Worm (Caenorhabditis elegans): ENCODE data around the gene K11G12.6.

K11G12.6 gene

DNA sequence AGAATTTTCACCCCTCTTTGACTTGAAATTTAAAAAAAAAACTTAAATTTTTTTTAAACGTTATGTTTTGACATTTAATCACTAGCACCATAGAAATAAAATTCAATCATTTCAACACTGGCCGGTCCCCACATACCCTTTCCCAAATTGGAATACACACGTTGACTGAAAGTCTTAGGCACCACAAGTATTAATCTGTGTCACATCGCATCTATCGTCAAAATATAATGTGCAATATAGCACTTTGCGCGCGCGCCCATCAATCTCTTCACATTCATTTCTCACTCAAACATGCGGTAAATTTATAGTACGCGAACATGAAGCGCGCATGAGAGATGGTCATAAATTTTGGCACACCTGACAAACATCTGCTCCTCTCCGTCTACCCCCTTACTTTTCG lies 42.1 kb downstream of the K11G12.6 start:
- TF ChIP-seq mab-5 (tag; optimal IDR thresholded peaks at IDR 0.05) = peak; percentile 20
- TF ChIP-seq nhr-6 (tag; optimal IDR thresholded peaks at IDR 0.05) = no peak

DNA sequence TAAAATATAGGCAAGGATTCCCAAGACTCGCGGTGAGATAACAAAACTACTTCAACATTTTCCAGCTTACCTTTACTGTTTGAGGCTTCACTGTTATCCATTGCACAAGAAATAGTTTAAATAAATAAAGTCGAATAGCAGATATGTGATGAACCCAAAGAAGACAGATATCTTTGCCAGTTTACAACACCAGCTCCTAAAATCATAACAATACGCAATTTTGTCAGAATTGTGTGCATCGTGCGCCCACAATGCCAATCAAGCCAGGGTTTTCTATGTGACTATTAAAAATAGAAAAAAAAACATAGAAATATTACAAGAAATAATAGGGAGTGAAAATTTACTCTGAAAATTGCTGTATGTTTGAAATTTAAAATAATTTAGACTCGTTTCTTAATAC lies 46.8 kb downstream of the K11G12.6 start, which contains the start of gene F38B6.8:
Gene F38B6.8 (minus strand): TSS at position 101 of the 400 bp plus-strand sequence.
- no peak for TF ChIP-seq ztf-11 (tag; optimal IDR thresholded peaks at IDR 0.05)
- no peak for TF ChIP-seq nhr-129 (tag; optimal IDR thresholded peaks at IDR 0.05)
- TF ChIP-seq lin-13 (GFP tag; optimal IDR thresholded peaks at IDR 0.05) = no peak
- TF ChIP-seq elt-1 (tag; optimal IDR thresholded peaks at IDR 0.05) = no peak
- no peak for TF ChIP-seq sma-3 (GFP tag; optimal IDR thresholded peaks at IDR 0.05)
- no peak for TF ChIP-seq nhr-25 (tag; optimal IDR thresholded peaks at IDR 0.05)
- no peak for TF ChIP-seq crh-2 (tag; optimal IDR thresholded peaks at IDR 0.05)
- no peak for TF ChIP-seq nhr-12 (tag; optimal IDR thresholded peaks at IDR 0.05)
- no peak for TF ChIP-seq aly-2 (tag; optimal IDR thresholded peaks at IDR 0.05)
- TF ChIP-seq elt-3 (tag; optimal IDR thresholded peaks at IDR 0.05) = no peak
- no peak for TF ChIP-seq nhr-10 (tag; optimal IDR thresholded peaks at IDR 0.05)
- TF ChIP-seq ama-1 (optimal IDR thresholded peaks at IDR 0.05) = no peak
- no peak for TF ChIP-seq skn-1 (tag; optimal IDR thresholded peaks at IDR 0.05)
- no peak for TF ChIP-seq R02D3.7 (tag; optimal IDR thresholded peaks at IDR 0.05)
